Fruit fly (Drosophila melanogaster) whole organism, wandering third instar larva: ENCODE data around the gene gammaSnap2.
A peak's percentile ranks its signal among the peaks of the same experiment; 100 is the strongest.

Source experiments
- Abd-B ChIP-seq: fragments of >200 bp; optimal IDR thresholded peaks from 2 replicates; lab custom pipeline; 2017; ENCODE audit warnings: missing biosample characterization, missing genetic modification characterization
- CG32264 ChIP-seq: fragments of 200-800 bp; sonication (Bioruptor generic); optimal IDR thresholded peaks from 2 replicates; lab custom pipeline; 2016; ENCODE audit warnings: missing biosample characterization, missing genetic modification characterization
- CG9705 ChIP-seq: fragments of 200-800 bp; sonication (Bioruptor generic); optimal IDR thresholded peaks from 2 replicates; lab custom pipeline; 2018; ENCODE audit warnings: missing biosample characterization, mild to moderate bottlenecking, missing genetic modification characterization
- CrebA ChIP-seq: fragments of 200-800 bp; sonication (Bioruptor generic); optimal IDR thresholded peaks from 2 replicates; lab custom pipeline; 2016; ENCODE audit warnings: missing biosample characterization, mild to moderate bottlenecking, missing genetic modification characterization, borderline replicate concordance
- Dif ChIP-seq: fragments of 200-275, 200-300 bp; sonication (Bioruptor generic); optimal IDR thresholded peaks from 2 replicates; lab custom pipeline; 2018; ENCODE audit warnings: missing biosample characterization, missing genetic modification characterization; ENCODE audit not compliant: partially characterized antibody
- GATAd ChIP-seq: sonication (Bioruptor generic); optimal IDR thresholded peaks from 2 replicates; lab custom pipeline; 2016; ENCODE audit warnings: missing biosample characterization, missing genetic modification characterization
- HLH106 ChIP-seq: fragments of 200-800 bp; optimal IDR thresholded peaks from 3 replicates; lab custom pipeline; 2019; ENCODE audit warnings: missing biosample characterization, mild to moderate bottlenecking, missing genetic modification characterization, moderate library complexity
- Hnf4 ChIP-seq: fragments of 200-800 bp; sonication (Bioruptor generic); optimal IDR thresholded peaks from 2 replicates; lab custom pipeline; 2016; ENCODE audit warnings: missing biosample characterization, mild to moderate bottlenecking, missing genetic modification characterization
- Myc ChIP-seq: fragments of >200 bp; optimal IDR thresholded peaks from 2 replicates; lab custom pipeline; 2017
- N ChIP-seq: fragments of >200 bp; optimal IDR thresholded peaks from 2 replicates; lab custom pipeline; 2018; ENCODE audit warnings: missing biosample characterization, missing external identifiers, missing genetic modification characterization
- OdsH ChIP-seq: fragments of 200-800 bp; sonication (Bioruptor generic); optimal IDR thresholded peaks from 2 replicates; lab custom pipeline; 2016; ENCODE audit warnings: missing biosample characterization, mild to moderate bottlenecking, missing genetic modification characterization
- Rel ChIP-seq, 2 experiments: fragments of 200-800 bp; sonication (Bioruptor generic) in 1 of 2; optimal IDR thresholded peaks; 2 replicates in 1 of 2; 3 replicates in 1 of 2; lab custom pipeline; 2016 to 2019; ENCODE audit warnings: mild to moderate bottlenecking in 2 of 2, missing biosample characterization in 2 of 2, missing genetic modification characterization in 2 of 2, moderate library complexity in 1 of 2
- Sp1 ChIP-seq: fragments of 200-800 bp; sonication (Bioruptor generic); optimal IDR thresholded peaks from 3 replicates; lab custom pipeline; 2019; ENCODE audit warnings: missing biosample characterization, mild to moderate bottlenecking, missing genetic modification characterization, moderate library complexity
- Vsx2 ChIP-seq: fragments of 200-300, 225-300 bp; sonication (Bioruptor generic); optimal IDR thresholded peaks from 2 replicates; lab custom pipeline; 2018; ENCODE audit warnings: missing biosample characterization, missing genetic modification characterization; ENCODE audit not compliant: partially characterized antibody
- br ChIP-seq: fragments of 200-800 bp; sonication (Bioruptor generic); optimal IDR thresholded peaks from 2 replicates; lab custom pipeline; 2016; ENCODE audit warnings: missing biosample characterization, missing genetic modification characterization
- brk ChIP-seq: fragments of 200-800 bp; sonication (Bioruptor generic); optimal IDR thresholded peaks from 2 replicates; lab custom pipeline; 2016; ENCODE audit warnings: missing biosample characterization, mild to moderate bottlenecking, missing genetic modification characterization
- dl ChIP-seq, 2 experiments: fragments of 175-275, 200-275 bp in 1 of 2; fragments of 200-275 bp in 1 of 2; sonication (Bioruptor generic); optimal IDR thresholded peaks; lab custom pipeline; 2018; ENCODE audit warnings: mild to moderate bottlenecking in 2 of 2, missing biosample characterization in 2 of 2, missing genetic modification characterization in 2 of 2, moderate library complexity in 2 of 2; ENCODE audit not compliant: partially characterized antibody in 2 of 2, insufficient read depth in 1 of 2
- dsf ChIP-seq: sonication (Bioruptor generic); optimal IDR thresholded peaks from 2 replicates; lab custom pipeline; 2016; ENCODE audit warnings: missing biosample characterization, missing genetic modification characterization, borderline replicate concordance
- ey ChIP-seq: fragments of 200-800 bp; sonication (Bioruptor generic); optimal IDR thresholded peaks from 2 replicates; lab custom pipeline; 2016; ENCODE audit warnings: missing biosample characterization, missing genetic modification characterization
- foxo ChIP-seq, 2 experiments: fragments of 200-800 bp; sonication (Bioruptor generic); optimal IDR thresholded peaks; 2 replicates in 1 of 2; 3 replicates in 1 of 2; lab custom pipeline; 2016 to 2017; ENCODE audit warnings: missing biosample characterization in 2 of 2, missing genetic modification characterization in 2 of 2
- fru ChIP-seq: fragments of 200-800 bp; sonication (Bioruptor generic); optimal IDR thresholded peaks from 3 replicates; lab custom pipeline; 2016; ENCODE audit warnings: missing biosample characterization, mild to moderate bottlenecking, missing genetic modification characterization
- h ChIP-seq: fragments of 200-800 bp; sonication (Bioruptor generic); optimal IDR thresholded peaks from 3 replicates; lab custom pipeline; 2016; ENCODE audit warnings: missing biosample characterization, mild to moderate bottlenecking, missing genetic modification characterization
- jim ChIP-seq: fragments of 175-275, 200-325 bp; sonication (Bioruptor generic); optimal IDR thresholded peaks from 2 replicates; lab custom pipeline; 2016; ENCODE audit warnings: missing biosample characterization, mild to moderate bottlenecking, missing genetic modification characterization
- pan ChIP-seq: fragments of >200 bp; optimal IDR thresholded peaks from 2 replicates; lab custom pipeline; 2017
- psq ChIP-seq: fragments of 200-800 bp; sonication (Bioruptor generic); optimal IDR thresholded peaks from 3 replicates; lab custom pipeline; 2017; ENCODE audit warnings: missing biosample characterization, mild to moderate bottlenecking, missing genetic modification characterization, moderate library complexity
- rgr ChIP-seq: fragments of 200-800 bp; sonication (Bioruptor generic); optimal IDR thresholded peaks from 3 replicates; lab custom pipeline; 2016; ENCODE audit warnings: missing biosample characterization, mild to moderate bottlenecking, missing genetic modification characterization
- sage ChIP-seq: fragments of 200-800 bp; sonication (Bioruptor generic); optimal IDR thresholded peaks from 2 replicates; lab custom pipeline; 2016; ENCODE audit warnings: missing biosample characterization, mild to moderate bottlenecking, missing genetic modification characterization
- sv ChIP-seq: fragments of 200-800 bp; sonication (Bioruptor generic); optimal IDR thresholded peaks from 3 replicates; lab custom pipeline; 2016; ENCODE audit warnings: missing biosample characterization, missing genetic modification characterization
- tai ChIP-seq: sonication (Bioruptor generic); optimal IDR thresholded peaks from 2 replicates; lab custom pipeline; 2016; ENCODE audit warnings: missing biosample characterization, missing genetic modification characterization
- usp ChIP-seq: fragments of >200 bp; optimal IDR thresholded peaks from 2 replicates; lab custom pipeline; 2017; ENCODE audit warnings: missing biosample characterization, missing genetic modification characterization
- woc ChIP-seq: sonication (Bioruptor generic); optimal IDR thresholded peaks from 2 replicates; lab custom pipeline; 2016; ENCODE audit warnings: missing biosample characterization, mild to moderate bottlenecking, missing genetic modification characterization

Gene gammaSnap2

dm6 chr3R:10111150-10111814, 9.9 kb downstream of the gammaSnap2 start:
- TF ChIP-seq brk (GFP tag; lab: Kevin White, UChicago), result no peak
- TF ChIP-seq HLH106 (tag; lab: Kevin White, UChicago), result no peak
- no peak for TF ChIP-seq Dif (GFP tag; lab: Kevin White, UChicago)
- TF ChIP-seq sv (GFP tag; lab: Kevin White, UChicago), result no peak
- no peak for TF ChIP-seq CG9705 (GFP tag; lab: Kevin White, UChicago)
- no peak for TF ChIP-seq Vsx2 (GFP tag; lab: Kevin White, UChicago)
- no peak for TF ChIP-seq GATAd
- TF ChIP-seq jim (GFP tag; lab: Kevin White, UChicago), result no peak
- no peak for TF ChIP-seq CrebA (GFP tag; lab: Kevin White, UChicago)
- TF ChIP-seq, all 38 proteins: peak for 0

dm6 chr3R:10109938-10110337, 11.3 kb downstream of the gammaSnap2 start, which contains the start of gene Fmr1:
Gene Fmr1 (minus strand): TSS chr3R:10110121.
- TF ChIP-seq woc (GFP tag; lab: Kevin White, UChicago), result no peak
- no peak for TF ChIP-seq tai (GFP tag; lab: Kevin White, UChicago)
- peak; percentile 40 for TF ChIP-seq br (GFP tag; lab: Kevin White, UChicago)
- peak; percentile 26 for TF ChIP-seq ey (GFP tag; lab: Kevin White, UChicago)
- no peak for TF ChIP-seq Rel (GFP tag; optimal IDR thresholded peaks at IDR 0.05; lab: Kevin White, UChicago)
- peak; percentile 12 for TF ChIP-seq Rel (tag; optimal IDR thresholded peaks at IDR 0.05; lab: Kevin White, UChicago)
- TF ChIP-seq Myc (lab: Kevin White, UChicago), result peak; percentile 37
- no peak for TF ChIP-seq dl (GFP tag; optimal IDR thresholded peaks at IDR 0.05; lab: Kevin White, UChicago; ENCODE audit: insufficient read depth in 1 of 2, partially characterized antibody in 2 of 2)
- TF ChIP-seq CG32264, result no peak
- TF ChIP-seq OdsH (GFP tag; lab: Kevin White, UChicago), result peak; percentile 11
- no peak for TF ChIP-seq Abd-B
- no peak for TF ChIP-seq sage (GFP tag; lab: Kevin White, UChicago)
- peak in 1 of 2 experiments; percentile 57 for TF ChIP-seq foxo (GFP tag; optimal IDR thresholded peaks at IDR 0.05; lab: Kevin White, UChicago)
- peak; percentile 29 for TF ChIP-seq rgr (GFP tag; lab: Kevin White, UChicago)
- TF ChIP-seq dsf (GFP tag; lab: Kevin White, UChicago), result no peak
- TF ChIP-seq jim (GFP tag; lab: Kevin White, UChicago), result no peak
- TF ChIP-seq Dif (GFP tag; lab: Kevin White, UChicago), result no peak
- peak; percentile 77 for TF ChIP-seq GATAd
- TF ChIP-seq h, result peak; percentile 60
- TF ChIP-seq fru (GFP tag; lab: Kevin White, UChicago), result peak; percentile 59
- peak; percentile 31 for TF ChIP-seq CG9705 (GFP tag; lab: Kevin White, UChicago)
- TF ChIP-seq psq (GFP tag; lab: Kevin White, UChicago), result peak; percentile 97
- TF ChIP-seq HLH106 (tag; lab: Kevin White, UChicago), result peak; percentile 50

DNA sequence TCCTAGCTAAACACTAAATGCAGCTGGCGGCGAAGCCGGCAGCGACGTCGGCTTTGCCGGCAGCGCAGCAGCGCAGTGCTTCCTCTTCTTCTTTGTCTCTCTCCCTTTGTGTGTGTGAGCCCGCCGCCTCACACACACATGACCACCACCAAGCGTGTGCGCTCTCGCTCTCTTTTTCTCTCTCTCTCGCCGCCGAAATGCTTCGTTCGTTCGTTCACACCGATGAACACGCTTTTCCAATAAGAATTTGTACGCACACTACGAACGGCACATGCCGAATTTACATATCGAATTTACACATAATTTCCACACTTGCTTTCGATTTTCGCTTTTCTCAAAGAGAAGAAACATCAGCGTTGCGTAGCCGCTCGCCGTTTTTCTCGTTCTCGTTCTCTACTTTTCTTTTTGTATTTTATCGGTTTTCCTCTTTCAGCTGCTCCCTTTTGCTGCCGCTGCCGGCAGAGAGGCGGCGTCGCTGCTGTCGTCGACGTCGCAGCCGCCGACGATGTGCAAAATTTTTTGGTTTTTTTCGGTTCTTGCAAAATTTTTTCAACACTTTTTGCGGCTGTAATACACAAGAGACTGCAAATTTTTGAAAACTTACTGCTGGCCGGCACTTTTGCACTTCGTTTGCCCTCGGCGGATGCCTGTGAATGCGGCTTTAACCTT, 11.9 kb downstream of the gammaSnap2 start:
- TF ChIP-seq CG32264 (no peak), sage (GFP tag; lab: Kevin White, UChicago) (no peak), Sp1 (GFP tag; lab: Kevin White, UChicago) (no peak), dl (GFP tag; optimal IDR thresholded peaks at IDR 0.05; lab: Kevin White, UChicago; ENCODE audit: insufficient read depth in 1 of 2, partially characterized antibody in 2 of 2) (peak in 1 of 2 experiments; percentile 79), Dif (GFP tag; lab: Kevin White, UChicago) (peak; percentile 91), CG9705 (GFP tag; lab: Kevin White, UChicago) (no peak), Myc (lab: Kevin White, UChicago) (no peak), pan (lab: Kevin White, UChicago) (no peak), Rel (GFP tag; optimal IDR thresholded peaks at IDR 0.05; lab: Kevin White, UChicago) (no peak), Rel (tag; optimal IDR thresholded peaks at IDR 0.05; lab: Kevin White, UChicago) (no peak), Hnf4 (GFP tag; lab: Kevin White, UChicago) (no peak), brk (GFP tag; lab: Kevin White, UChicago) (no peak), woc (GFP tag; lab: Kevin White, UChicago) (no peak), N (GFP tag; lab: Kevin White, UChicago) (peak; percentile 80), h (no peak), sv (GFP tag; lab: Kevin White, UChicago) (no peak), HLH106 (tag; lab: Kevin White, UChicago) (no peak), Abd-B (no peak), usp (GFP tag; lab: Kevin White, UChicago) (no peak), OdsH (GFP tag; lab: Kevin White, UChicago) (no peak)
